Fruit fly (Drosophila melanogaster) S2 (cell line): ENCODE data around the gene CG32365.

Experiments used
- CG8478 ChIP-seq: fragments of >200 bp; optimal IDR thresholded peaks from 2 replicates; lab custom pipeline; 2018
- CTCF ChIP-seq, 2 experiments: fragments of >200 bp; optimal IDR thresholded peaks; 2 replicates each; lab custom pipeline; 2018

dm6 chr3L:7834902-7835781 is 33.7 kb upstream of the CG32365 start:
- no peak for TF ChIP-seq CG8478
- TF ChIP-seq CTCF (optimal IDR thresholded peaks at IDR 0.05; lab: Kevin White, UChicago) = no peak
